Worm (Caenorhabditis elegans) whole organism, midembryonic: ENCODE measurements around the gene R08C7.8.

Experiments used
- cog-1 ChIP-seq: sonication (generic microtip); optimal IDR thresholded peaks from 2 replicates; lab custom pipeline; 2016; ENCODE audit warnings: missing genetic modification characterization, missing compliant biosample characterization
- flt-1 ChIP-seq: fragments of 200-800 bp; sonication (Bioruptor generic); IDR thresholded peaks from 2 replicates; pipeline ENCODE4 v1.3.6; 2022; ENCODE audit warnings: missing genetic modification characterization, missing compliant biosample characterization
- klf-2 ChIP-seq: fragments of 200-800 bp; sonication (Bioruptor generic); conservative IDR thresholded peaks from 2 replicates; pipeline ENCODE4 v1.3.6; 2022; ENCODE audit warnings: missing genetic modification reagents, missing genetic modification characterization, missing compliant biosample characterization
- med-1 ChIP-seq: sonication (generic microtip); optimal IDR thresholded peaks from 2 replicates; lab custom pipeline; 2017; ENCODE audit warnings: missing genetic modification characterization, mild to moderate bottlenecking, missing compliant biosample characterization, antibody characterized with exemption, missing genetic modification reagents; ENCODE audit not compliant: insufficient read depth
- tab-1 ChIP-seq: fragments of 200-800 bp; sonication (Bioruptor generic); IDR thresholded peaks from 2 replicates; pipeline ENCODE4 v1.3.6; 2022; ENCODE audit warnings: missing genetic modification characterization, missing compliant biosample characterization
- ztf-23 ChIP-seq: fragments of 200-800 bp; sonication (Bioruptor generic); IDR thresholded peaks from 2 replicates; pipeline ENCODE4 v1.3.6; 2022; ENCODE audit warnings: missing genetic modification reagents, missing genetic modification characterization, missing compliant biosample characterization
- ztf-29 ChIP-seq: fragments of 200-800 bp; sonication (Bioruptor generic); IDR thresholded peaks from 2 replicates; pipeline ENCODE4 v1.3.6; 2022; ENCODE audit warnings: missing genetic modification reagents, missing genetic modification characterization, missing compliant biosample characterization

DNA sequence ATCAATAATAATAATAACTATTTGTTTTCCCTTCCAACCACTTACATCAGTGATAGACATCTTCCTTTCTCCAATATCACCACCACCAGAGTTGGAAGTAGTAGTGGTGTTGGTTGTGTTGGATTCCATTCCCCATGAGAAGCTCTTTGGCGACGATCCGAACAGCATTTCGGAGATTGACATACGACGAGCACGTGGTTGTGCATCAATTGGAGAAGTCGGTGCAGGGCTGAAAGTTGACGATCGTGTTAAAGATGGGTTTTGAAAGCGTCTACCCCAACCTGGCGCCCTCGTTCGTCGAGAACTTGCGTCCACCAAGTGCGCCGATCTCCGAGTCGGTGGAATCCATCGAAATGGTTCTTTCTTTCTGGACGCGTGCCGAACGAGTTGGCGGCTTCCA is 34.7 kb upstream of the R08C7.8 start:
- TF ChIP-seq ztf-23 (GFP tag; lab: Robert Waterston, UW) (no peak), cog-1 (tag; lab: Kevin White, UChicago) (no peak), med-1 (GFP tag; lab: Kevin White, UChicago) (no peak), flt-1 (GFP tag; lab: Robert Waterston, UW) (no peak), tab-1 (no peak), klf-2 (GFP tag; lab: Robert Waterston, UW) (no peak), ztf-29 (GFP tag; lab: Robert Waterston, UW) (no peak)
